Fruit fly (Drosophila melanogaster) whole organism, adult: ENCODE results near the gene CG32086.

ENCODE experiments used
- CG11617 ChIP-seq: fragments of 200-800 bp; sonication (Bioruptor generic); optimal IDR thresholded peaks from 2 replicates; lab custom pipeline; 2017; ENCODE audit warnings: mild to moderate bottlenecking, missing biosample characterization, missing genetic modification reagents, missing genetic modification characterization
- CG12768 ChIP-seq: fragments of 200-800 bp; sonication (Bioruptor generic); optimal IDR thresholded peaks from 2 replicates; lab custom pipeline; 2017; ENCODE audit warnings: missing biosample characterization, missing genetic modification characterization, mild to moderate bottlenecking, moderate library complexity, missing genetic modification reagents
- CG14711 ChIP-seq: fragments of 200-800 bp; sonication (Bioruptor generic); optimal IDR thresholded peaks from 2 replicates; lab custom pipeline; 2018; ENCODE audit warnings: missing biosample characterization, mild to moderate bottlenecking, missing genetic modification characterization, moderate library complexity
- CG1620 ChIP-seq: fragments of 200-800 bp; sonication (Bioruptor generic); optimal IDR thresholded peaks from 2 replicates; lab custom pipeline; 2016; ENCODE audit warnings: missing biosample characterization, missing genetic modification characterization
- CG33017 ChIP-seq: fragments of 200-800 bp; sonication (Bioruptor generic); optimal IDR thresholded peaks from 2 replicates; lab custom pipeline; 2018; ENCODE audit warnings: missing biosample characterization, mild to moderate bottlenecking, missing genetic modification characterization, moderate library complexity
- CG5204 ChIP-seq: fragments of 200-800 bp; sonication (Bioruptor generic); optimal IDR thresholded peaks from 2 replicates; lab custom pipeline; 2016; ENCODE audit warnings: missing biosample characterization, missing genetic modification characterization
- CG7045 ChIP-seq: fragments of 200-800 bp; sonication (Bioruptor generic); optimal IDR thresholded peaks from 2 replicates; lab custom pipeline; 2017; ENCODE audit warnings: missing biosample characterization, mild to moderate bottlenecking, missing genetic modification characterization
- CG7101 ChIP-seq: fragments of 200-800 bp; sonication (Bioruptor generic); optimal IDR thresholded peaks from 2 replicates; lab custom pipeline; 2018; ENCODE audit warnings: missing biosample characterization, mild to moderate bottlenecking, missing genetic modification characterization, moderate library complexity
- Clk ChIP-seq: fragments of 200-800 bp; sonication (Bioruptor generic); optimal IDR thresholded peaks from 2 replicates; lab custom pipeline; 2017; ENCODE audit warnings: missing biosample characterization, missing genetic modification characterization
- Crg-1 ChIP-seq: fragments of 200-800 bp; sonication (Bioruptor generic); optimal IDR thresholded peaks from 2 replicates; lab custom pipeline; 2016; ENCODE audit warnings: missing biosample characterization, missing genetic modification characterization
- Hr96 ChIP-seq: fragments of 200-800 bp; sonication (Bioruptor generic); optimal IDR thresholded peaks from 2 replicates; lab custom pipeline; 2016; ENCODE audit warnings: missing biosample characterization, missing genetic modification characterization
- Mnt ChIP-seq: fragments of 200-800 bp; sonication (Bioruptor generic); optimal IDR thresholded peaks from 2 replicates; lab custom pipeline; 2016; ENCODE audit warnings: missing biosample characterization, mild to moderate bottlenecking, missing genetic modification characterization
- bab1 ChIP-seq: fragments of 200-800 bp; sonication (Bioruptor generic); optimal IDR thresholded peaks from 3 replicates; lab custom pipeline; 2019; ENCODE audit warnings: missing biosample characterization, mild to moderate bottlenecking, missing genetic modification characterization, moderate library complexity
- cic ChIP-seq: fragments of 200-800 bp; sonication (Bioruptor generic); optimal IDR thresholded peaks from 2 replicates; lab custom pipeline; 2017; ENCODE audit warnings: missing biosample characterization, mild to moderate bottlenecking, missing genetic modification characterization, moderate library complexity
- cnc ChIP-seq, 2 experiments: fragments of >200 bp; optimal IDR thresholded peaks; 2 replicates each; lab custom pipeline; 2017
- kay ChIP-seq: fragments of 200-800 bp; sonication (Bioruptor generic); peaks from one replicate; lab custom pipeline; 2016; ENCODE audit warnings: missing biosample characterization, missing genetic modification characterization, borderline replicate concordance
- ovo ChIP-seq: fragments of 200-800 bp; sonication (Bioruptor generic); optimal IDR thresholded peaks from 2 replicates; lab custom pipeline; 2016; ENCODE audit warnings: missing biosample characterization, missing genetic modification characterization
- pad ChIP-seq: fragments of 200-800 bp; sonication (Bioruptor generic); optimal IDR thresholded peaks from 3 replicates; lab custom pipeline; 2017; ENCODE audit warnings: missing biosample characterization, missing genetic modification characterization, mild to moderate bottlenecking, moderate library complexity, missing genetic modification reagents
- tj ChIP-seq: fragments of 200-800 bp; sonication (Bioruptor generic); optimal IDR thresholded peaks from 3 replicates; lab custom pipeline; 2017; ENCODE audit warnings: missing biosample characterization, mild to moderate bottlenecking, missing genetic modification characterization, moderate library complexity
- toe ChIP-seq: fragments of 200-800 bp; sonication (Bioruptor generic); optimal IDR thresholded peaks from 2 replicates; lab custom pipeline; 2016; ENCODE audit warnings: missing biosample characterization, missing genetic modification characterization

CG32086 gene

DNA sequence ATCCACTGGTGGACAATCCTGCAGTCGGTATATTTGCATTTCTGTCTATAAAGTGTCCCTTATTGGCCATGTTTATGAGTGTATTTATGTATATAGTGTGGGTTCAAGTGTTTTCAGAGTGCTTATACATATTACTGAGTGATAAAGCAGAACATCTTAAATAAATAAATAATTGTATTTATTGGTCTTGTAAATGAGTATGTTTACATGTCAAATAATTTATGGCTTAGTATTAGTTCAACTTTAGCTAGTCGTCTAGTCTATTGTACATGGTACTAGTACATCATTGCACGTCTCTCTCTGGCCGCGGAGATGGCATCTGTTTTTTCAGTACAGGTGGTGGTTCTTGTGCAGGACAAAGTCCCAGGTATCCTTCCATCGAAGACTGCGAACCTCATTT is at the start of gene CG32086:
Gene CG32086, minus strand, starts transcription at position 101 of the 400 bp plus-strand sequence.
- TF ChIP-seq CG5204 (GFP tag; lab: Kevin White, UChicago) (no peak), toe (GFP tag; lab: Kevin White, UChicago) (no peak), kay (no peak), CG33017 (tag; lab: Kevin White, UChicago) (no peak), pad (GFP tag; lab: Kevin White, UChicago) (no peak), CG14711 (tag; lab: Kevin White, UChicago) (no peak), Crg-1 (GFP tag; lab: Kevin White, UChicago) (no peak), CG7101 (tag; lab: Kevin White, UChicago) (no peak), Mnt (GFP tag; lab: Kevin White, UChicago) (no peak), ovo (no peak), Clk (no peak), CG1620 (GFP tag; lab: Kevin White, UChicago) (no peak), Hr96 (GFP tag; lab: Kevin White, UChicago) (no peak), bab1 (GFP tag; lab: Kevin White, UChicago) (no peak), CG11617 (no peak)

DNA sequence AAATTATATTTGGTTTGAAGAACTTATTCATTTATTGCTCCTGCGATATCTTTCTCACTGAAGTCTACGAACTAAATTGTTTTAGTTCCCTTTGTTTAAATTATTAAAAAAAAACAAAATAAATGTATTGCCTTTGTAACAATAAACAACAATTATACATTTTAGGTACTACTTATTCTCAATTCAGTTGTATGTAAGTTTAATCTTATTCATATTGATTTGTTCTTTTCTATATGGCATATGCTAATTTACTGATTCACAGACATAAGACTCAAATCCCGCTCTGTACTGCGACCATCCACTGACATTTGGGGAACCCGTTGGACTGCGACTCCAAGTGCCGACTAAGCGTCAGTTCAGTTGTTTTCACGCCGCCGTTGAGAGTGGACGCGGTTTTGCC is 47.2 kb upstream of the CG32086 start, which contains the start of gene CG32091:
Gene CG32091, plus strand, starts transcription at position 301 of the 400 bp plus-strand sequence.
- TF ChIP-seq tj (GFP tag; lab: Kevin White, UChicago) = peak; percentile 40
- TF ChIP-seq CG12768 (GFP tag; lab: Kevin White, UChicago) = peak; percentile 1
- no peak for TF ChIP-seq Clk
- peak; percentile 18 for TF ChIP-seq kay

DNA sequence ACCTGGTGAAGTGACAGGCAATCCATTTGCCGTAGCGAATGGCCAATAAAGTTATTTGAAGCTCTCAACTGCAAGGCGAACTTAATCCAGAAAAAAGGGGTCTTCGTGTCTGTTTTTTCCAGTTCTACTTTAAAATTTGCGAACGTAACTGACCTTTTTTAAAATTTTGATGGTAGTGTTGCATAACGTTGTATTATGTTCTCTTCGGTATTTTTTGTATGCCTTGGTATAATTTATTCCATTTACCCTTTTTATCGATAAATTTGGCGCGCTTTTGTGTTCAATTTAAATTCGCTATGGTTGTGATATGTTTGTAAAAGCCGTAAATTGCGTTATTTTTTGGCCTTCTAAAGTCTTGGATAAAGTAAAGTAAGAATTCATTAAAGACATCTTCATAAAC is 46.8 kb upstream of the CG32086 start:
- TF ChIP-seq Mnt (GFP tag; lab: Kevin White, UChicago) (peak; percentile 13), CG1620 (GFP tag; lab: Kevin White, UChicago) (no peak), kay (peak; percentile 70), CG7101 (tag; lab: Kevin White, UChicago) (peak; percentile 5), CG14711 (tag; lab: Kevin White, UChicago) (peak; percentile 32)

DNA sequence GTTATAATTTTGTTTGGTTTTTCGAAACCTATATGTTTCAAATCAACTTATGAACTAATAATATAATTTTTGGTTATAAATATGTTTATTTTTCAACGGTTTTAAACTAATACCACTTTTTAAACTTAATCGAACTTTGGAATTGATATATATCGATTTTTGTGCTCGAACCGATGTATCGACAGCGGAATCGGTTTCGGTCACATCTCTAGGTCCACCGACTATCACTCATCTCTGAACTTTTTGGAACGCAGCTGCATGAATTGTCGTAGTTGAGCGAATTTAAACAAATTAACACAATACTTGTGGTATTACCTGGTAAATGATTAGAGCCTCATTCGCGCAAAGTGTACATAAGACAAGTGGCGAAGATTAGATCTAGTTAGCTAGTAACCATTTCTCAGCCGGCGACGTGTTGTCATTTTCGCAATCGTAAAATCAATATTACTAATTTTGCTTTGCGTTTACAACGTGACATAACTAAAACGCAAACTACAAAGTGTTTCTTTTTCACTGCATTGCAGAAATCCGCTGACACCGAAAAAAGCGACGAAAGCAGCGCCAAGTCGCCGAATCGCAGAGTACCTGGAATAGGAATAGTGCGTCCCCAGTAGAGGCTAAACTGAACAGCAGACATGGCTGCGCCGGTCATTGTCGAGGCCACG is 44.1 kb upstream of the CG32086 start, which contains the start of gene Apt1:
Gene Apt1, plus strand, starts transcription at position 219 of the 665 bp plus-strand sequence.
- TF ChIP-seq CG5204 (GFP tag; lab: Kevin White, UChicago) (no peak), CG11617 (peak; percentile 24), toe (GFP tag; lab: Kevin White, UChicago) (peak; percentile 58), CG14711 (tag; lab: Kevin White, UChicago) (peak; percentile 14), CG12768 (GFP tag; lab: Kevin White, UChicago) (peak; percentile 77), Mnt (GFP tag; lab: Kevin White, UChicago) (peak; percentile 26), Clk (no peak), cic (GFP tag; lab: Kevin White, UChicago) (no peak), CG33017 (tag; lab: Kevin White, UChicago) (peak; percentile 0), bab1 (GFP tag; lab: Kevin White, UChicago) (peak; percentile 48), pad (GFP tag; lab: Kevin White, UChicago) (no peak), tj (GFP tag; lab: Kevin White, UChicago) (peak; percentile 83), kay (peak; percentile 29), CG7101 (tag; lab: Kevin White, UChicago) (peak; percentile 24)

DNA sequence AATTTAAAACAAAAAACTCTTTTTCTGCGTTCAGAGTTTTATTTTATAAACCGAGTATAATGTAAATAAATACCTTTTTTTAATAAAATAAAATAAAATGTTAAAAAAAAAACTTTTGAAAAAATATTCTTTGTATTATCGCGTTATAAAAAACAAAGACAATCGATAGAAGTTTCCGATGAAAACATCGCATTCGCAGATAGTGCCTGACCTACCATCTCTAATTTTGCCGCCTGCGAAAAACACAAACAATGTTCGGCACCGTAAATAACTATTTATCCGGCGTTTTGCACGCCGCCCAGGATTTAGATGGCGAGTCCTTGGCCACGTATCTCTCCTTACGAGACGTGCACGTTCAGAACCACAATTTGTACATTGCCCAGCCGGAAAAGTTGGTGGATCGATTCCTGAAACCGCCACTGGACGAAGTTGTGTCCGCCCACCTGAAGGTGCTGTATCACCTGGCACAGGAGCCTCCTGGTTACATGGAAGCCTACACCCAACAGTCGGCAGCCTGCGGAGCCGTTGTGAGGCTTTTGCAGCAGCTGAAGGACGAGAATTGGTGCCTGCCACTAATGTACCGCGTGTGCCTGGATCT is 42.5 kb upstream of the CG32086 start, which contains the start of gene PCID2:
Gene PCID2, plus strand, starts transcription at position 213 of the 598 bp plus-strand sequence.
- TF ChIP-seq Clk = no peak
- TF ChIP-seq Crg-1 (GFP tag; lab: Kevin White, UChicago) = no peak
- no peak for TF ChIP-seq toe (GFP tag; lab: Kevin White, UChicago)
- TF ChIP-seq Mnt (GFP tag; lab: Kevin White, UChicago) = no peak
- no peak for TF ChIP-seq CG14711 (tag; lab: Kevin White, UChicago)
- TF ChIP-seq pad (GFP tag; lab: Kevin White, UChicago) = no peak
- no peak for TF ChIP-seq Hr96 (GFP tag; lab: Kevin White, UChicago)
- TF ChIP-seq CG7045 (GFP tag; lab: Kevin White, UChicago) = no peak
- no peak for TF ChIP-seq bab1 (GFP tag; lab: Kevin White, UChicago)
- TF ChIP-seq CG5204 (GFP tag; lab: Kevin White, UChicago) = no peak
- no peak for TF ChIP-seq kay
- no peak for TF ChIP-seq cnc (optimal IDR thresholded peaks at IDR 0.05; lab: Kevin White, UChicago)

DNA sequence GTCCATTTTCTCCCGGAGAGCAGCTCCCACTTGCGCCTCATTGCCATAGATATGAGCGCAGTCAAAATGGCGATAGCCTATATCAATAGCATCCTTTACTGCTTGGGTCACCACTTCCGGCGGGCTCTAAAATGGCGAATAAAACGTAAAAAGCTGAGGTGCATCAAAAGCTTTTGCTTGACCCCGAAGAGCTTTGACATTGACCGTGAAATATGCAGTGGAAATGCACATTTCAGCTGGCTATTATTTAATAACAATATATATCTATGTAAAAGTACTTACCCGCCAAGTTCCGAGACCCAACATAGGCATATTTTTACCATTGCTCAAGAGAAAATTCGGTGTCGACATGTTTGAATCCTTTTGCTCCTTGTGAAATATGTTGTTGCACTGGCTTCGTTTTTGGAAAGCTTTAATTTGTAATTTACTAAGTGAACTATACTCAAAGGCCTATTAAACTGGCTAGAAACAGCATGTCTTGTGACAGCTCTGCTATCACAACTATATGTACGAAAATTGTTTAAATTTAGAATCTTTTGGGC is 41.8 kb upstream of the CG32086 start, which contains the start of gene CG6083:
Gene CG6083, minus strand, starts transcription at position 492 of the 542 bp plus-strand sequence.
- peak; percentile 67 for TF ChIP-seq kay
- no peak for TF ChIP-seq CG11617
